Fruit fly (Drosophila melanogaster): Measurements from ENCODE around the gene Uros1.

Gene Uros1

dm6 chrX:8861267-8861666, 38.8 kb downstream of the Uros1 start:
- TF ChIP-seq bab1 (GFP tag; optimal IDR thresholded peaks at IDR 0.05) (no peak), kay (GFP tag; ENCODE audit: borderline replicate concordance) (no peak), Clk (GFP tag; optimal IDR thresholded peaks at IDR 0.05) (no peak)

- TF ChIP-seq toe (GFP tag; optimal IDR thresholded peaks at IDR 0.05) (no peak), CG7101 (tag; optimal IDR thresholded peaks at IDR 0.05) (no peak), CG33017 (tag; optimal IDR thresholded peaks at IDR 0.05) (no peak), bab1 (GFP tag; optimal IDR thresholded peaks at IDR 0.05) (no peak)
Measured at dm6 chrX:8859517-8859916, 40.5 kb downstream of the Uros1 start.

DNA sequence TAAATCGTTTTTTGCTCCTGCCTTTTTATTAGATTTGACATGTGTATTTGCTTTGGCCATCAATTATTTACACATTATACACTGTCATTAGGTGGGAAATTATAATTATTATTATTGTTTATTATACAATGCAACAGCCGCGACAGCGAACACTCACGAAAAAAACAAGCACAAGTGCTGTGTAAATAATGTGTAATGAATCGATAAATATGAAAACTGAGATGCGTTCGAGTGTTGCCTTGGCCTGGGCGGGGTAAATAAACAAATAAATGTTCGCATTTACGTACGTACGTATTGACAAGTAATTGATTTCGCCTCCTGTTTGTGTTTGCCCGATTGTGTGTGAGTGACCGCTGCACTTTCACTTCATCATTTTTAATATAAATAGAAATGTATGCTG, 41.4 kb downstream of the Uros1 start:
- TF ChIP-seq CG33017 (tag; optimal IDR thresholded peaks at IDR 0.05), result no peak
- no peak for TF ChIP-seq cic (GFP tag; optimal IDR thresholded peaks at IDR 0.05)
- TF ChIP-seq CG7101 (tag; optimal IDR thresholded peaks at IDR 0.05), result no peak
- no peak for TF ChIP-seq tj (GFP tag; optimal IDR thresholded peaks at IDR 0.05)
- TF ChIP-seq ovo (GFP tag; optimal IDR thresholded peaks at IDR 0.05), result no peak
- no peak for TF ChIP-seq Crg-1 (GFP tag; optimal IDR thresholded peaks at IDR 0.05)
- TF ChIP-seq cnc (optimal IDR thresholded peaks at IDR 0.05), result no peak
- TF ChIP-seq kay (GFP tag; ENCODE audit: borderline replicate concordance), result no peak
- TF ChIP-seq CG1620 (GFP tag; optimal IDR thresholded peaks at IDR 0.05), result no peak
- no peak for TF ChIP-seq bab1 (GFP tag; optimal IDR thresholded peaks at IDR 0.05)
- no peak for TF ChIP-seq CG12768 (GFP tag; optimal IDR thresholded peaks at IDR 0.05)
- no peak for TF ChIP-seq CG7045 (GFP tag; optimal IDR thresholded peaks at IDR 0.05)
- TF ChIP-seq CG14711 (tag; optimal IDR thresholded peaks at IDR 0.05), result no peak
- TF ChIP-seq toe (GFP tag; optimal IDR thresholded peaks at IDR 0.05), result no peak
- TF ChIP-seq pad (GFP tag; optimal IDR thresholded peaks at IDR 0.05), result no peak
- TF ChIP-seq Hr96 (GFP tag; optimal IDR thresholded peaks at IDR 0.05), result no peak
- no peak for TF ChIP-seq CG11617 (GFP tag; optimal IDR thresholded peaks at IDR 0.05)
- no peak for TF ChIP-seq CG5204 (GFP tag; optimal IDR thresholded peaks at IDR 0.05)

- TF ChIP-seq ovo (GFP tag; optimal IDR thresholded peaks at IDR 0.05), result no peak
Measured at dm6 chrX:8857098-8857724, 42.9 kb downstream of the Uros1 start.

DNA sequence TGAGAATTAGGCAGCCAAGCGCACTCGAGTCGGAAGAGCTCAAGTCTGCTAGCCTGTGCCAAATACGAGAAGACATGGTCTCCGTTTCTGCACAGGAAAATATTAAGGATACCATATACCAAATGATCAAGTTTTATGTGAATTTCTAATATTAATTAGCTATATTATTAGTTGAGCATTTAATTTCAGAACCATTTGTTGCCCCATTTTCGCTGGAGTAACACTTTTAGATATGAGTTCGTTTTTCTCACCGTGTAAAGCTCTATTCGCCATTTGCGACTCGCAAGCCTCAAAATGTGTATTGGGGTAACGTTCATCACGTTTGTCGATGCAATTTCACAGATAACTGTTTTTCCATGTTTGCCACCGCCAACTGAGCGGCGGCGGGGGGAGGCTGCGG, 47.9 kb downstream of the Uros1 start:
- TF ChIP-seq CG7045 (GFP tag; optimal IDR thresholded peaks at IDR 0.05), result no peak
- no peak for TF ChIP-seq CG1620 (GFP tag; optimal IDR thresholded peaks at IDR 0.05)
- TF ChIP-seq Mnt (GFP tag; optimal IDR thresholded peaks at IDR 0.05), result no peak
- no peak for TF ChIP-seq cnc (optimal IDR thresholded peaks at IDR 0.05)
- TF ChIP-seq Hr96 (GFP tag; optimal IDR thresholded peaks at IDR 0.05), result no peak
- no peak for TF ChIP-seq CG12768 (GFP tag; optimal IDR thresholded peaks at IDR 0.05)
- no peak for TF ChIP-seq Clk (GFP tag; optimal IDR thresholded peaks at IDR 0.05)
